Worm (Caenorhabditis elegans) whole organism, early embryonic: ENCODE data around the gene aakb-2.

Experiments used
- B0310.2 ChIP-seq: sonication (generic microtip); optimal IDR thresholded peaks from 2 replicates; lab custom pipeline; 2016; ENCODE audit warnings: mild to moderate bottlenecking, missing genetic modification characterization, missing compliant biosample characterization
- F13C5.2 ChIP-seq: sonication (generic microtip); optimal IDR thresholded peaks from 2 replicates; lab custom pipeline; 2017; ENCODE audit warnings: mild to moderate bottlenecking, missing genetic modification characterization, inconsistent platforms, missing compliant biosample characterization
- ama-1 ChIP-seq: fragments of 150-350 bp; optimal IDR thresholded peaks from 2 replicates; lab custom pipeline; 2014
- ets-7 ChIP-seq: sonication (generic microtip); optimal IDR thresholded peaks from 2 replicates; lab custom pipeline; 2016; ENCODE audit warnings: missing genotype, missing genetic modification characterization, missing compliant biosample characterization
- flt-1 ChIP-seq: fragments of 200-800 bp; sonication (Bioruptor generic); IDR thresholded peaks from 2 replicates; pipeline ENCODE4 v1.3.6; 2022; ENCODE audit warnings: missing genetic modification characterization, missing compliant biosample characterization
- hmbx-1 ChIP-seq: sonication (generic microtip); optimal IDR thresholded peaks from 2 replicates; lab custom pipeline; 2016; ENCODE audit warnings: mild to moderate bottlenecking, missing genetic modification characterization, missing compliant biosample characterization
- pes-1 ChIP-seq: fragments of 200-800 bp; sonication (Bioruptor generic); IDR thresholded peaks from 2 replicates; pipeline ENCODE4 v1.3.6; 2022; ENCODE audit warnings: missing genetic modification reagents, missing genetic modification characterization, missing compliant biosample characterization
- scrt-1 ChIP-seq: fragments of 200-800 bp; sonication (Bioruptor generic); IDR thresholded peaks from 2 replicates; pipeline ENCODE4 v1.3.6; 2022; ENCODE audit warnings: missing genetic modification characterization, missing compliant biosample characterization
- sea-1 ChIP-seq: fragments of 200-800 bp; sonication (Bioruptor generic); conservative IDR thresholded peaks from 2 replicates; pipeline ENCODE4 v1.3.6; 2022; ENCODE audit warnings: missing genetic modification characterization, missing compliant biosample characterization

- TF ChIP-seq F13C5.2 (tag; lab: Kevin White, UChicago) (no peak), ama-1 (lab: Kevin White, UChicago) (no peak), ets-7 (no peak), pes-1 (GFP tag; lab: Robert Waterston, UW) (no peak), B0310.2 (tag; lab: Kevin White, UChicago) (no peak), hmbx-1 (tag; lab: Kevin White, UChicago) (no peak), scrt-1 (GFP tag; lab: Robert Waterston, UW) (no peak), flt-1 (GFP tag; lab: Robert Waterston, UW) (no peak), sea-1 (GFP tag; lab: Robert Waterston, UW) (no peak)
Measured at ce11 chrIII:11243421-11243820, 6.5 kb downstream of the aakb-2 start.
